Worm (Caenorhabditis elegans) whole organism, midembryonic: ENCODE measurements around the gene dpff-1.

Experiments used
- flt-1 ChIP-seq: fragments of 200-800 bp; sonication (Bioruptor generic); IDR thresholded peaks from 2 replicates; pipeline ENCODE4 v1.3.6; 2022; ENCODE audit warnings: missing genetic modification characterization, missing compliant biosample characterization
- ztf-23 ChIP-seq: fragments of 200-800 bp; sonication (Bioruptor generic); IDR thresholded peaks from 2 replicates; pipeline ENCODE4 v1.3.6; 2022; ENCODE audit warnings: missing genetic modification reagents, missing genetic modification characterization, missing compliant biosample characterization

DNA sequence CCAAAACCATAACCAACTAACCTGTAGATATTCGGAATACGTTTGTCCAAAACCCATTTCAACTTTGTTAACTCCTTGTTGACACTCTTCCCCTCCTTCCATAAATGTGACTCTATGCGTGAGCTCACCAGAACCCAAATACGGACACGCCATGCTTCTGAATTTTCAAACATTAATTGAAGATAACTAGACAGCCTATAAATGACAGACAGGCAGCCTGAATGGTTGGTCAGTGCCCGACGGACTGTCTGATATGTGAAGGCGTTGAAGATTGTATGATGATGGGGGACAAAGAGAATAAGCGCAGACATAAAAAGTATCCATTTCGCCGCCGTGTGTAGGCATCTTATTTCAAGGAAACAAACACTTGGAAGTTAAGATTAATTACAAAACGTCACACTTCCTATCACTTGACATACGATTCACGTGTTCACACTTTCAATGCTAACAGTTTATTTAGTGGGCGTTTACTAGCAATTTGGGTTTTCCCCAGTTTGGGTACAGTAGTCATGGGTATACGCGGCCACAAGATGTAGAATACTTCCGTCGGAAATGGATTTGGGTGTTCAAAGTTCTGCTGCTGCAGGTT is 13.7 kb upstream of the dpff-1 start, which contains the start of the genes tdo-2 and C28H8.2:
- TF ChIP-seq ztf-23 (GFP tag; lab: Robert Waterston, UW) (no peak), flt-1 (GFP tag; lab: Robert Waterston, UW) (no peak)
